Worm (Caenorhabditis elegans) whole organism, L4 larva: Measurements from ENCODE around the gene mics-1.

Source experiments
- F44E2.7 ChIP-seq: fragments of 200-800 bp; sonication (Bioruptor generic); IDR thresholded peaks from 2 replicates; pipeline ENCODE4 v2.1.2; 2022; ENCODE audit warnings: missing genetic modification characterization, missing compliant biosample characterization
- R02D3.7 ChIP-seq: fragments of 150-350 bp; sonication (generic microtip); optimal IDR thresholded peaks from 3 replicates; lab custom pipeline; 2014; ENCODE audit warnings: missing biosample characterization, missing genetic modification characterization
- T20F7.1 ChIP-seq: fragments of 200-800 bp; sonication (Bioruptor generic); optimal IDR thresholded peaks from 2 replicates; lab custom pipeline; 2018; ENCODE audit warnings: mild to moderate bottlenecking, missing genetic modification characterization, missing compliant biosample characterization
- T26A8.4 ChIP-seq: fragments of 200-800 bp; sonication (Bioruptor generic); IDR thresholded peaks from 2 replicates; pipeline ENCODE4 v1.3.6; 2022; ENCODE audit warnings: missing genetic modification characterization, missing compliant biosample characterization
- Y5F2A.4 ChIP-seq: fragments of 200-800 bp; sonication (Bioruptor generic); optimal IDR thresholded peaks from 2 replicates; lab custom pipeline; 2018; ENCODE audit warnings: mild to moderate bottlenecking, missing genetic modification characterization, missing compliant biosample characterization
- ZK546.5 ChIP-seq, 2 experiments: sonication (generic microtip); optimal IDR thresholded peaks; 2 replicates each; lab custom pipeline; 2017; ENCODE audit warnings: missing biosample characterization in 2 of 2, missing genetic modification characterization in 2 of 2
- aha-1 ChIP-seq: fragments of 150-350 bp; peaks from one replicate; lab custom pipeline; 2014; ENCODE audit warnings: missing biosample characterization, missing genetic modification characterization
- aly-2 ChIP-seq: sonication (generic microtip); optimal IDR thresholded peaks from 2 replicates; lab custom pipeline; 2018; ENCODE audit warnings: missing biosample characterization, missing genetic modification characterization
- arid-1 ChIP-seq: fragments of 200-800 bp; sonication (Bioruptor generic); conservative IDR thresholded peaks from 2 replicates; pipeline ENCODE4 v1.3.6; 2022; ENCODE audit warnings: missing genetic modification reagents, missing genetic modification characterization, missing compliant biosample characterization
- ceh-28 ChIP-seq: fragments of 150-350 bp; optimal IDR thresholded peaks from 2 replicates; lab custom pipeline; 2014; ENCODE audit warnings: missing biosample characterization, missing genetic modification reagents, missing genetic modification characterization
- ceh-62 ChIP-seq: sonication (generic microtip); optimal IDR thresholded peaks from 2 replicates; lab custom pipeline; 2017; ENCODE audit warnings: missing biosample characterization, missing genetic modification characterization
- ces-1 ChIP-seq: fragments of 150-350 bp; sonication (generic microtip); optimal IDR thresholded peaks from 4 replicates; lab custom pipeline; 2014; ENCODE audit warnings: missing biosample characterization, missing genetic modification reagents, missing genetic modification characterization
- daf-16 ChIP-seq, 3 experiments: sonication (generic microtip); optimal IDR thresholded peaks; 2 replicates each; lab custom pipeline; 2016 to 2017; ENCODE audit warnings: missing genetic modification characterization in 3 of 3, missing genetic modification reagents in 3 of 3, mild to moderate bottlenecking in 2 of 3, missing compliant biosample characterization in 2 of 3, missing biosample characterization in 1 of 3, moderate library complexity in 1 of 3
- daf-8 ChIP-seq: fragments of 200-800 bp; sonication (Bioruptor generic); IDR thresholded peaks from 2 replicates; pipeline ENCODE4 v1.3.6; 2022; ENCODE audit warnings: missing genetic modification characterization, missing compliant biosample characterization
- dmd-6 ChIP-seq: fragments of 200-800 bp; sonication (Bioruptor generic); IDR thresholded peaks from 2 replicates; pipeline ENCODE4 v1.3.6; 2022; ENCODE audit warnings: missing genetic modification reagents, missing genetic modification characterization, missing compliant biosample characterization
- dmd-9 ChIP-seq: fragments of 200-800 bp; sonication (Bioruptor generic); IDR thresholded peaks from 2 replicates; pipeline ENCODE4 v1.3.6; 2022; ENCODE audit warnings: missing genetic modification reagents, missing genetic modification characterization, missing compliant biosample characterization
- dve-1 ChIP-seq: sonication (generic microtip); optimal IDR thresholded peaks from 2 replicates; lab custom pipeline; 2017; ENCODE audit warnings: antibody characterized with exemption, mild to moderate bottlenecking, missing genetic modification characterization, missing compliant biosample characterization; ENCODE audit not compliant: insufficient read depth
- hif-1 ChIP-seq, 2 experiments: sonication (generic microtip); optimal IDR thresholded peaks; 2 replicates each; lab custom pipeline; 2016 to 2017; ENCODE audit warnings: missing compliant biosample characterization in 2 of 2, missing genetic modification characterization in 2 of 2, missing genetic modification reagents in 2 of 2, missing genotype in 2 of 2, mild to moderate bottlenecking in 1 of 2
- hlh-11 ChIP-seq: fragments of 200-800 bp; sonication (Bioruptor generic); optimal IDR thresholded peaks from 2 replicates; lab custom pipeline; 2018; ENCODE audit warnings: mild to moderate bottlenecking, missing genetic modification characterization, missing compliant biosample characterization
- hlh-30 ChIP-seq: sonication (generic microtip); optimal IDR thresholded peaks from 2 replicates; lab custom pipeline; 2017; ENCODE audit warnings: antibody characterized with exemption, mild to moderate bottlenecking, missing genetic modification characterization, missing compliant biosample characterization; ENCODE audit not compliant: insufficient read depth
- lin-13 ChIP-seq: fragments of 150-350 bp; optimal IDR thresholded peaks from 2 replicates; lab custom pipeline; 2014; ENCODE audit warnings: missing biosample characterization, missing genetic modification reagents, missing genetic modification characterization
- lin-38 ChIP-seq: fragments of 200-800 bp; sonication (Bioruptor generic); IDR thresholded peaks from 2 replicates; pipeline ENCODE4 v1.3.6; 2022; ENCODE audit warnings: missing genetic modification reagents, missing genetic modification characterization, missing compliant biosample characterization
- lin-39 ChIP-seq: fragments of 150-350 bp; optimal IDR thresholded peaks from 2 replicates; lab custom pipeline; 2014; ENCODE audit warnings: missing biosample characterization, missing genetic modification reagents, missing genetic modification characterization
- madf-5 ChIP-seq, 2 experiments: fragments of 200-800 bp; sonication (Bioruptor generic); IDR thresholded peaks; 2 replicates each; pipeline ENCODE4 v1.3.6; 2022; ENCODE audit warnings: missing compliant biosample characterization in 2 of 2, missing genetic modification characterization in 2 of 2
- mdl-1 ChIP-seq, 2 experiments: fragments of 150-350 bp in 1 of 2; sonication (generic microtip) in 1 of 2; optimal IDR thresholded peaks; 2 replicates each; lab custom pipeline; 2014 to 2017; ENCODE audit warnings: missing biosample characterization in 2 of 2, missing genetic modification characterization in 2 of 2
- mes-2 ChIP-seq: sonication (generic microtip); optimal IDR thresholded peaks from 2 replicates; lab custom pipeline; 2016; ENCODE audit warnings: missing genotype, mild to moderate bottlenecking, missing genetic modification characterization, missing compliant biosample characterization; ENCODE audit not compliant: poor library complexity, severe bottlenecking
- mxl-2 ChIP-seq: fragments of 200-800 bp; sonication (Bioruptor generic); conservative IDR thresholded peaks from 2 replicates; pipeline ENCODE4 v1.3.6; 2022; ENCODE audit warnings: missing genetic modification reagents, missing genetic modification characterization, missing compliant biosample characterization
- nhr-102 ChIP-seq: sonication (generic microtip); optimal IDR thresholded peaks from 2 replicates; lab custom pipeline; 2016; ENCODE audit warnings: mild to moderate bottlenecking, missing genetic modification characterization, moderate library complexity, missing compliant biosample characterization
- nhr-237 ChIP-seq: sonication (generic microtip); optimal IDR thresholded peaks from 2 replicates; lab custom pipeline; 2017; ENCODE audit warnings: missing biosample characterization, missing genetic modification characterization
- nhr-25 ChIP-seq: sonication (generic microtip); optimal IDR thresholded peaks from 2 replicates; lab custom pipeline; 2017; ENCODE audit warnings: missing genetic modification characterization, mild to moderate bottlenecking, missing compliant biosample characterization, antibody characterized with exemption, moderate library complexity, borderline replicate concordance; ENCODE audit not compliant: insufficient read depth
- nhr-28 ChIP-seq: fragments of 150-350 bp; optimal IDR thresholded peaks from 2 replicates; lab custom pipeline; 2014; ENCODE audit warnings: missing biosample characterization, missing genetic modification characterization
- nhr-76 ChIP-seq: fragments of 150-350 bp; optimal IDR thresholded peaks from 2 replicates; lab custom pipeline; 2014; ENCODE audit warnings: missing biosample characterization, missing genetic modification characterization
- nhr-77 ChIP-seq: fragments of 150-350 bp; optimal IDR thresholded peaks from 2 replicates; lab custom pipeline; 2014; ENCODE audit warnings: missing biosample characterization, missing genetic modification characterization
- php-3 ChIP-seq: fragments of 200-800 bp; sonication (Bioruptor generic); IDR thresholded peaks from 2 replicates; pipeline ENCODE4 v1.3.6; 2022; ENCODE audit warnings: missing genetic modification reagents, missing genetic modification characterization, missing compliant biosample characterization
- saeg-2 ChIP-seq: fragments of 200-800 bp; sonication (Bioruptor generic); IDR thresholded peaks from 2 replicates; pipeline ENCODE4 v1.3.6; 2022; ENCODE audit warnings: missing genetic modification reagents, missing genetic modification characterization, missing compliant biosample characterization
- set-16 ChIP-seq: fragments of 200-800 bp; sonication (Bioruptor generic); IDR thresholded peaks from 2 replicates; pipeline ENCODE4 v1.3.6; 2022; ENCODE audit warnings: missing genetic modification reagents, missing genetic modification characterization, missing compliant biosample characterization
- snpc-4 ChIP-seq: fragments of 150-350 bp; optimal IDR thresholded peaks from 2 replicates; lab custom pipeline; 2014; ENCODE audit warnings: missing biosample characterization, missing genetic modification characterization
- spr-1 ChIP-seq: sonication (generic microtip); optimal IDR thresholded peaks from 2 replicates; lab custom pipeline; 2016; ENCODE audit warnings: mild to moderate bottlenecking, missing genetic modification characterization, missing compliant biosample characterization
- tag-97 ChIP-seq: fragments of 200-800 bp; sonication (Bioruptor generic); IDR thresholded peaks from 2 replicates; pipeline ENCODE4 v1.3.6; 2022; ENCODE audit warnings: missing genetic modification characterization, missing compliant biosample characterization
- unc-62 ChIP-seq, 3 experiments: fragments of 150-350 bp in 1 of 3; sonication (generic microtip); optimal IDR thresholded peaks in 2 of 3; peaks in 1 of 3; 1 replicate in 1 of 3; 2 replicates in 2 of 3; lab custom pipeline; 2014 to 2017; ENCODE audit warnings: missing biosample characterization in 3 of 3, missing genetic modification characterization in 3 of 3, missing genetic modification reagents in 3 of 3, missing genotype in 1 of 3
- zfp-3 ChIP-seq: fragments of 200-800 bp; sonication (Bioruptor generic); conservative IDR thresholded peaks from 2 replicates; pipeline ENCODE4 v1.3.6; 2022; ENCODE audit warnings: missing genetic modification reagents, missing genetic modification characterization, missing compliant biosample characterization
- zip-2 ChIP-seq: fragments of 150-350 bp; optimal IDR thresholded peaks from 2 replicates; lab custom pipeline; 2014; ENCODE audit warnings: missing biosample characterization, missing genetic modification characterization
- ztf-7 ChIP-seq: fragments of 150-350 bp; optimal IDR thresholded peaks from 2 replicates; lab custom pipeline; 2014; ENCODE audit warnings: missing biosample characterization, missing genetic modification characterization

The mics-1 gene

ce11 chrV:10589774-10590528, 11.8 kb upstream of the mics-1 start, which contains the start of gene ttr-23:
Gene ttr-23, minus strand, starts transcription at chrV:10589860.
- TF ChIP-seq T20F7.1 (GFP tag; lab: Kevin White, UChicago) (peak; percentile 21), hlh-30 (tag; lab: Kevin White, UChicago) (peak; percentile 14), dmd-6 (GFP tag; lab: Robert Waterston, UW) (0 out of 2 replicates have a peak, but pooled peaks have one; percentile 18), unc-62 (GFP tag; optimal IDR thresholded peaks at IDR 0.05 in 1 of 2; lab: Kevin White, UChicago) (peak in 1 of 2 experiments; percentile 95), unc-62 (tag; optimal IDR thresholded peaks at IDR 0.05; lab: Kevin White, UChicago) (no peak), ceh-28 (tag; lab: Kevin White, UChicago) (no peak), aha-1 (tag; lab: Kevin White, UChicago) (peak; percentile 37), mdl-1 (tag; optimal IDR thresholded peaks at IDR 0.05; lab: Kevin White, UChicago) (peak in 1 of 2 experiments; percentile 35), daf-16 (GFP tag; optimal IDR thresholded peaks at IDR 0.05; lab: Kevin White, UChicago) (no peak), daf-16 (tag; optimal IDR thresholded peaks at IDR 0.05; lab: Kevin White, UChicago) (peak; percentile 50), hif-1 (tag; optimal IDR thresholded peaks at IDR 0.05; lab: Kevin White, UChicago) (peak in 1 of 2 experiments; percentile 74), ztf-7 (tag; lab: Kevin White, UChicago) (peak; percentile 72), nhr-237 (tag; lab: Kevin White, UChicago) (no peak), nhr-76 (tag; lab: Kevin White, UChicago) (no peak), nhr-102 (tag; lab: Kevin White, UChicago) (peak; percentile 4), hlh-11 (peak; percentile 52), saeg-2 (GFP tag; lab: Robert Waterston, UW) (no peak), php-3 (peak; percentile 60), nhr-28 (peak; percentile 49), dve-1 (tag; lab: Kevin White, UChicago) (peak; percentile 78), nhr-77 (tag; lab: Kevin White, UChicago) (peak; percentile 72), R02D3.7 (tag; lab: Kevin White, UChicago) (no peak)

- no peak for TF ChIP-seq spr-1 (tag; lab: Kevin White, UChicago)
- no peak for TF ChIP-seq T26A8.4 (GFP tag; lab: Robert Waterston, UW)
- no peak for TF ChIP-seq daf-8 (GFP tag; lab: Robert Waterston, UW)
- no peak for TF ChIP-seq ceh-62
- TF ChIP-seq zfp-3 (GFP tag; lab: Robert Waterston, UW): no peak
- no peak for TF ChIP-seq Y5F2A.4
- no peak for TF ChIP-seq lin-39 (tag; lab: Kevin White, UChicago)
These were observed 10.6 kb upstream of the mics-1 start, which contains the start of gene srg-32 for ce11 chrV:10588694-10589093. Gene srg-32, minus strand, starts transcription at chrV:10588794.

ce11 chrV:10581837-10582300, 3.7 kb upstream of the mics-1 start, which contains the start of gene T21C9.6:
Gene T21C9.6, plus strand, starts transcription at chrV:10581887.
- TF ChIP-seq madf-5 (GFP tag; IDR thresholded peaks at IDR 0.05; lab: Robert Waterston, UW) (no peak), snpc-4 (tag; lab: Kevin White, UChicago) (no peak), aha-1 (tag; lab: Kevin White, UChicago) (no peak), ces-1 (GFP tag; lab: Kevin White, UChicago) (no peak), nhr-25 (tag; lab: Kevin White, UChicago) (no peak), nhr-237 (tag; lab: Kevin White, UChicago) (no peak), lin-13 (GFP tag; lab: Kevin White, UChicago) (no peak), dve-1 (tag; lab: Kevin White, UChicago) (peak; percentile 11), dmd-9 (GFP tag; lab: Robert Waterston, UW) (no peak), aly-2 (tag; lab: Kevin White, UChicago) (no peak), set-16 (no peak), zip-2 (tag; lab: Kevin White, UChicago) (no peak), ZK546.5 (tag; optimal IDR thresholded peaks at IDR 0.05; lab: Kevin White, UChicago) (no peak), mes-2 (no peak), F44E2.7 (GFP tag; lab: Robert Waterston, UW) (no peak), nhr-28 (peak; percentile 61), nhr-77 (tag; lab: Kevin White, UChicago) (peak; percentile 21), php-3 (0 out of 2 replicates have a peak, but pooled peaks have one; percentile 27), arid-1 (GFP tag; lab: Robert Waterston, UW) (no peak), daf-16 (GFP tag; optimal IDR thresholded peaks at IDR 0.05; lab: Kevin White, UChicago) (no peak), daf-16 (tag; optimal IDR thresholded peaks at IDR 0.05; lab: Kevin White, UChicago) (peak; percentile 47), lin-38 (GFP tag; lab: Robert Waterston, UW) (no peak), tag-97 (GFP tag; lab: Robert Waterston, UW) (no peak), mxl-2 (GFP tag; lab: Robert Waterston, UW) (no peak), saeg-2 (GFP tag; lab: Robert Waterston, UW) (no peak)
